Worm (Caenorhabditis elegans): ENCODE results near the gene R02D5.4.

ce11 chrV:14484582-14484981 is at the start of gene R02D5.4:
- TF ChIP-seq ccch-3 (GFP tag; optimal IDR thresholded peaks at IDR 0.05) (no peak), D2030.7 (GFP tag; IDR thresholded peaks at IDR 0.05) (no peak), zfh-2 (GFP tag; conservative IDR thresholded peaks at IDR 0.05) (no peak), lin-26 (GFP tag; IDR thresholded peaks at IDR 0.05) (no peak), ama-1 (optimal IDR thresholded peaks at IDR 0.05) (no peak), ama-1 (GFP tag; optimal IDR thresholded peaks at IDR 0.05) (no peak), nhr-90 (tag; optimal IDR thresholded peaks at IDR 0.05) (no peak), ceh-79 (tag; optimal IDR thresholded peaks at IDR 0.05) (no peak), lin-35 (GFP tag; optimal IDR thresholded peaks at IDR 0.05) (no peak)

All from whole organism, young adult.